Worm (Caenorhabditis elegans) whole organism, L4/young adult: ENCODE measurements around the gene C02F5.12.

ENCODE experiments used
- dao-5 ChIP-seq: sonication (generic microtip); optimal IDR thresholded peaks from 2 replicates; lab custom pipeline; 2016; ENCODE audit warnings: missing genotype, missing genetic modification characterization, moderate library complexity, missing compliant biosample characterization
- him-1 ChIP-seq: sonication (generic microtip); optimal IDR thresholded peaks from 2 replicates; lab custom pipeline; 2016; ENCODE audit warnings: missing genotype, missing genetic modification reagents, missing genetic modification characterization, missing compliant biosample characterization

DNA sequence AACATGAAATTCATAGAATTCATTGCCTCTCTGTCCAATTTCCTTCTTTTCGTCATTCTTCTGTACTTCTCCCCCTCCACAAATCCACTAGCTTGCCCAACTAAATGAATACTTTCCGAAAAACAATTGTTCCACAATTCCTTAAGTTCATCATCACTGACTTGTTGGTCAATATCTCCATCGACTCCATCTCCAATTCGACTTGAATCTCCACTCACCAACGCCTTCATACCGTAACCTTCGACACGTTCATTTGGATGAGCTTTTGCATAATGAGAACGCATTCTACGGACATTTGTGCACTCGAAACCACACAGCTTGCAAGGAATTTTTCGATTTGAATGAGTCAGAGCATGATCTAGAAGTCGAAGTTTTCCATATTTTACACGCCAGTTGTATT, 1.9 kb downstream of the C02F5.12 start:
- no peak for TF ChIP-seq dao-5 (tag; lab: Kevin White, UChicago)
- no peak for TF ChIP-seq him-1 (tag; lab: Kevin White, UChicago)
